Fruit fly (Drosophila melanogaster) whole organism, pupa: ENCODE data around the gene Tep4.

Experiments used
- Ets98B ChIP-seq: fragments of 200-800 bp; sonication (Bioruptor generic); IDR thresholded peaks from 2 replicates; pipeline ENCODE4 v1.3.6; 2022; ENCODE audit warnings: missing biosample characterization, missing genetic modification characterization
- Snoo ChIP-seq: fragments of 200-800 bp; sonication (Bioruptor generic); optimal IDR thresholded peaks from 3 replicates; lab custom pipeline; 2017; ENCODE audit warnings: missing biosample characterization, mild to moderate bottlenecking, missing genetic modification characterization, inconsistent platforms

- TF ChIP-seq Snoo (no peak), Ets98B (GFP tag; lab: Robert Waterston, UW) (no peak)
Observed at dm6 chr2L:19512184-19512583, 36.1 kb upstream of the Tep4 start.
